Worm (Caenorhabditis elegans): Measurements from ENCODE around the gene aagr-2.
A peak's percentile ranks its signal among the peaks of the same experiment; 100 is the strongest.
"Not testable (repeated sequence)": the region's sequence is repeated elsewhere in the genome, so short reads cannot be mapped to it uniquely, and the experiment has no call there.

The aagr-2 gene

DNA sequence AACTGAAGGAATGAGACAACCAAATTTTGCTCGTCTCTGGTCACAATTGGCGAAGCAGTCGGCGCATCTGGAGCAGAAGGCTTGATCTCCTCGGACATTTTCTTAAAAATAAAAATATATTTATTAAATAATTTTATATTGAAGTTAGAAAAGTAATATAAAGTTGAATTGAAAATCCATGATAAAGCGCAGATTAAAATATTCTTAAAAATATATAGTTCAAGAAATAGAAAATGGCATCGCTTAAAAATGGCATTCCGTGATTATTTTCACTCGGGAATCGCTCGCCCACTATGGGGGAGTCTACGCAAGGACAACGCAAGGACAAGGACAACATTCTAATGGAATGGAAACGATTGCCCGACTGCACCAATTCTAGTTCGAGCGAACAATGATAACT, 21.4 kb downstream of the aagr-2 start, which contains the start of gene sgt-1:
TSS of gene sgt-1 (minus strand) at position 101 of the 400 bp plus-strand sequence.
- TF ChIP-seq tbx-2 (tag; optimal IDR thresholded peaks at IDR 0.05); sea-2 (GFP tag; optimal IDR thresholded peaks at IDR 0.05); R02D3.7 (tag; optimal IDR thresholded peaks at IDR 0.05): not testable (repeated sequence)

DNA sequence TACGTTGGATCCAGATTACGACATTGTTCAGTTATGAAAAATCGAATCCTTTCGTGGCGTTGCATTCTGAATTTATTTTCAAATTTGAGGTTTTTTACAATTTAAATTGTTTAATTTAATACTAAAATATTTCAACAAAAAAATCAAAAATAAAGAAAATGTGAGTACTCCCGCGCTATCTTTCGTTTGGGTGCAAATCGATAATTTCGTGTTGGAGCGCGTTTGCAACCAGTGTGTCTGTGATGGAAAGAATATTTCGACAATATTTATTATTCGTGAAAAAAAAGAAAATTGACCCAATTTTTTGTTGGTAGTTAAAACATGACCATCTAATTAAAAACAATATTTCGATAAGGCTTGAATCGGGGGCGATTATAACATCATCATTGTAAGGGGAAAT, 23.0 kb downstream of the aagr-2 start, which contains the start of gene R05F9.9:
TSS of gene R05F9.9 (minus strand) at position 66 of the 400 bp plus-strand sequence.
- TF ChIP-seq lin-15B (tag; optimal IDR thresholded peaks at IDR 0.05) (peak; percentile 33), ceh-28 (tag; optimal IDR thresholded peaks at IDR 0.05) (peak; percentile 52), nhr-25 (tag; optimal IDR thresholded peaks at IDR 0.05) (peak; percentile 45), zag-1 (tag; optimal IDR thresholded peaks at IDR 0.05) (no peak), unc-62 (GFP tag; optimal IDR thresholded peaks at IDR 0.05) (no peak), nhr-76 (tag; optimal IDR thresholded peaks at IDR 0.05) (no peak), elt-2 (tag; optimal IDR thresholded peaks at IDR 0.05) (peak; percentile 64), daf-12 (tag; optimal IDR thresholded peaks at IDR 0.05) (no peak), sea-2 (GFP tag; optimal IDR thresholded peaks at IDR 0.05) (no peak), ama-1 (optimal IDR thresholded peaks at IDR 0.05) (peak; percentile 85), nfya-1 (tag; optimal IDR thresholded peaks at IDR 0.05; ENCODE audit: insufficient read depth) (peak; percentile 60), ceh-16 (tag; optimal IDR thresholded peaks at IDR 0.05) (no peak), pha-4 (tag; optimal IDR thresholded peaks at IDR 0.05) (peak; percentile 69), mdl-1 (tag; optimal IDR thresholded peaks at IDR 0.05) (no peak)

DNA sequence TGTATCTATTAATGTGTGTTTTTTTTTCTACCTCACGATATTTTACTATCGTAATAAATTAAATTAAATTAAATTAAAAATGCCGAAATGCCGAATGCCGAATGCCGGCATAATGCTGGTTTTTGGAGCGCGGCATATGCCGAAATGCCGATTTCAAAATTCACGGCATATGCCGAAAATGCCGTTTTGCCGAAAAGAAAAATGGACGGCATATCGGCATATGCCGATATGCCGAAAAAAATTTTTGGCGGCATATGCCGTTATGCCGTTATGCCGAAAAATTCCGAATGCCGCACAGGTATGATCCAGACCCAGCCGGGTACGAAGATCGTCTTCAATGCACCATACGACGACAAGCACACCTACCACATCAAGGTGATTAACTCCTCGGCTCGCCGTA, 26.5 kb downstream of the aagr-2 start, which contains the start of gene msp-32:
TSS of gene msp-32 (plus strand) at position 301 of the 400 bp plus-strand sequence.
- TF ChIP-seq daf-12, elt-3, ceh-9 (tag; optimal IDR thresholded peaks at IDR 0.05): not testable (repeated sequence)

DNA sequence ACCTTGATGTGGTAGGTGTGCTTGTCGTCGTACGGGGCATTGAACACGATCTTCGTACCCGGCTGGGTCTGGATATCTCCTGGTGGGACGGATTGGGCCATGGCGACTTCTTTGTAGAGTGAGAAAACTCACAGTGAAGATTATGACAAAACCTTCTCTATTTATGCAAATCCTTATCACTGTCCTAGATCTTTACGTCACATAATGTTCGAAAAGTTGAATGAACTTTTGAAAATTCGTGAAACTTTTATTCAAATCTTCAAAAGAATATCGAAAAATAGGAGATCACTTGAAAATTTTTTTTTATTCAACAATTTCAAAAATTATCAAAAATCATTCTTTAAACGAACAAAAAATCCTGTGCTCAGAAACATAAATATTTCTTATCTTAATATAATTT, 32.5 kb downstream of the aagr-2 start, which contains the start of gene msp-33:
TSS of gene msp-33 (minus strand) at position 101 of the 400 bp plus-strand sequence.
- TF ChIP-seq ceh-9 (tag; optimal IDR thresholded peaks at IDR 0.05) (no peak), pqm-1 (tag; optimal IDR thresholded peaks at IDR 0.05) (no peak), mml-1 (tag; optimal IDR thresholded peaks at IDR 0.05) (no peak), R02D3.7 (tag; optimal IDR thresholded peaks at IDR 0.05) (no peak), nhr-237 (tag; optimal IDR thresholded peaks at IDR 0.05) (no peak), elt-2 (tag; optimal IDR thresholded peaks at IDR 0.05) (no peak), daf-12 (tag; optimal IDR thresholded peaks at IDR 0.05) (no peak)

DNA sequence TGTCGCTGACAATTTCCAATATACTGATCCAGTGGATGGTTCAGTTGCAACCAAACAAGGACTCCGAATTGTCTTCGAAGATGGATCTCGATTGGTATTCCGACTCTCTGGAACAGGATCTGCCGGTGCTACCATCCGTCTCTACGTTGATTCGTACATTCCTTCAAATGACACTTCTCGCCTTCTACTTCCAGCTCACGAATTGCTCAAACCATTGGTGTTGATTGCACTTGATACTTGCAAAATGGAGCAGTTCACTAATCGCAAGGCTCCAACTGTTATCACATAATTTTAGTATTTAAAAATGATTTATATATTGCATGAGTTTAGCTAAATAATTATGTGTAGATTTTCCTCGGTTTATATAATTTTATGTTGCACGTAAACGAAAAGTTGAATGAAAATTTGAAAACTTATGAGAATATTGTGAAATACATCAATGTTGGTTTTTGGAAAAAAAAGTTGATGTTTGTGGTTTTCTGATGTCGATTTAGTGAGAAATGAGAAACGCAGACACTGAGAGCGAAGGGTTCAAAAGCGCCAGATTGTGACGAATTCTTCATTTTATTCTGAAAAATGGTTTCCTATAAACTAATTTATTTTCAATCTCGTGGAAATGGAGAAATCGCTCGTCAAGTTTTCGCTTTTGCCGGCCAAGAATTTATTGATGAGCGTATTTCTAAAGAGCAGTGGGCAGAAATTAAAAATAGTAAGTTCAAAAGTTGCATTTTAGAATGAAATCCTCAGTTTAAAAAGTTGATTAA, 33.9 kb downstream of the aagr-2 start, which contains the start of gene gst-9:
TSS of gene gst-9 (plus strand) at position 574 of the 764 bp plus-strand sequence.
- TF ChIP-seq tbx-2 (tag; optimal IDR thresholded peaks at IDR 0.05) = peak; percentile 25
- TF ChIP-seq elt-2 (tag; optimal IDR thresholded peaks at IDR 0.05) = peak; percentile 67
- TF ChIP-seq nfya-1 (tag; optimal IDR thresholded peaks at IDR 0.05; ENCODE audit: insufficient read depth) = peak; percentile 34
- peak; percentile 39 for TF ChIP-seq pha-4 (tag; optimal IDR thresholded peaks at IDR 0.05)
- peak; percentile 89 for TF ChIP-seq ama-1 (optimal IDR thresholded peaks at IDR 0.05)
- no peak for TF ChIP-seq snpc-4 (tag; optimal IDR thresholded peaks at IDR 0.05)
- TF ChIP-seq fkh-2 (tag; optimal IDR thresholded peaks at IDR 0.05) = no peak
- peak; percentile 79 for TF ChIP-seq nhr-43 (tag; optimal IDR thresholded peaks at IDR 0.05; ENCODE audit: poor library complexity, severe bottlenecking)
- TF ChIP-seq skn-1 (tag; optimal IDR thresholded peaks at IDR 0.05) = no peak
- peak; percentile 50 for TF ChIP-seq nhr-25 (tag; optimal IDR thresholded peaks at IDR 0.05)
- no peak for TF ChIP-seq ZK546.5 (tag; optimal IDR thresholded peaks at IDR 0.05)

DNA sequence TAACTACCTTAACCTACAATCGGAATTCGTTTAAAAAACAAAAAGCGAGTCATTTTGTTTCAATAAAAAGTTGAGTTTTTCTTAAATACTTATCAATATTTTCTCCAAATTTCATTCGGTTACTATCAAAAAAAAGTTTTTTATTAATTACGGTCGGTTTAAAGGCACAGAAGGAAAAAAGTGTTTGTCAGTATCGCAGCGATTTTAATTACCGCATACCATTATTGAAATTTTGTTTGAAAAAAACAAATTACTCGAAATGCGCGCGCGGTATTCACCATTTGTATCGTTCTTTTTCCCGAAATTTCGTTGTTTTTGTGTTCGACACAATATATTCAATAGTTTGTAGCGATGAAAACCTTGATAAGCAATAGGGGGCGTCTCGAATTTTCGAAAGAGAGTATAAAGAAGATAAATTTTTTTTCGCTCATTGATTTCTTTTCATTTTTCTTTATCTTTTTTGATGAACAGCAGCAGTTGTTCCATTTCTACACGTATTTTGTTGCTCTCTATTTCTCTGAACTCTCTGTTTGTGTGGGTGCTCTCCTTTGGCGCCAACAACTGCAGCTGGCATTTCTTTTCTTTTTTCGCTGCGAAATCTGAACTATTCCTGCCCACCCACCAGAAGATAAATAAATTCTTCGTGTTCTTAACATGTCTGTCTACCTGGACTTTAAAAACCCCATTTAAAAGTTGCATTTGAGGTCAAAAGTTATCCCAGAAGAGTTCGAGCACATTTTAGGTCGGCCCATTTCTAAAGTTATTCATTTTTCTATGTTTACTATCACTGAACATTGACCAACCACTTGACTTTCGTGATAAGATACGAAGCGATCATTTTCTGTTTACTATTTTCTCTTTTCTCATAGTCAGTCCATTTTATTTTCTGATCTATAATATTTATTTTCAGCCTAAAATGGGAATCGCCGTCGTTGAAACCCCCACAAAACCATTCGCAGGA, 36.2 kb downstream of the aagr-2 start, which contains the start of gene pgm-1:
TSS of gene pgm-1 (plus strand) at position 911 of the 961 bp plus-strand sequence.
- TF ChIP-seq R02D3.7 (tag; optimal IDR thresholded peaks at IDR 0.05) (no peak), fos-1 (tag; optimal IDR thresholded peaks at IDR 0.05) (no peak), tbx-2 (tag; optimal IDR thresholded peaks at IDR 0.05) (no peak), elt-2 (tag; optimal IDR thresholded peaks at IDR 0.05) (peak; percentile 84), ceh-28 (tag; optimal IDR thresholded peaks at IDR 0.05) (peak; percentile 36), ama-1 (optimal IDR thresholded peaks at IDR 0.05) (peak; percentile 16), nhr-43 (tag; optimal IDR thresholded peaks at IDR 0.05; ENCODE audit: poor library complexity, severe bottlenecking) (no peak), zag-1 (tag; optimal IDR thresholded peaks at IDR 0.05) (no peak), nfya-1 (tag; optimal IDR thresholded peaks at IDR 0.05; ENCODE audit: insufficient read depth) (peak; percentile 36), ceh-16 (tag; optimal IDR thresholded peaks at IDR 0.05) (no peak), pha-4 (tag; optimal IDR thresholded peaks at IDR 0.05) (peak; percentile 80), eor-1 (tag; optimal IDR thresholded peaks at IDR 0.05) (no peak), aly-2 (tag; optimal IDR thresholded peaks at IDR 0.05) (no peak), ceh-9 (tag; optimal IDR thresholded peaks at IDR 0.05) (no peak), nhr-76 (tag; optimal IDR thresholded peaks at IDR 0.05) (no peak), hmg-11 (tag; optimal IDR thresholded peaks at IDR 0.05) (no peak), mdl-1 (tag; optimal IDR thresholded peaks at IDR 0.05) (no peak), snpc-4 (tag; optimal IDR thresholded peaks at IDR 0.05) (no peak), lin-39 (tag; optimal IDR thresholded peaks at IDR 0.05) (peak; percentile 2), nhr-237 (tag; optimal IDR thresholded peaks at IDR 0.05) (no peak), sea-2 (GFP tag; optimal IDR thresholded peaks at IDR 0.05) (no peak), nhr-77 (tag; optimal IDR thresholded peaks at IDR 0.05) (no peak), ztf-11 (tag; optimal IDR thresholded peaks at IDR 0.05) (no peak), lin-15B (tag; optimal IDR thresholded peaks at IDR 0.05) (no peak), nhr-23 (tag; optimal IDR thresholded peaks at IDR 0.05) (no peak)
